Worm (Caenorhabditis elegans): ENCODE results near the gene ZC239.15.
"Not testable (repeated sequence)": the region's sequence is repeated elsewhere in the genome, so short reads cannot be mapped to it uniquely, and the experiment has no call there.

ZC239.15 gene

ce11 chrII:3177663-3178062, 46.9 kb downstream of the ZC239.15 start, which contains the start of gene sri-40:
Gene sri-40, plus strand, starts transcription at chrII:3177963.
- not testable (repeated sequence) for TF ChIP-seq C08G9.2, dve-1, rnt-1 (tag; optimal IDR thresholded peaks at IDR 0.05)

Data from whole organism, late embryonic.